Worm (Caenorhabditis elegans): ENCODE results near the gene clec-122.

clec-122 gene

DNA sequence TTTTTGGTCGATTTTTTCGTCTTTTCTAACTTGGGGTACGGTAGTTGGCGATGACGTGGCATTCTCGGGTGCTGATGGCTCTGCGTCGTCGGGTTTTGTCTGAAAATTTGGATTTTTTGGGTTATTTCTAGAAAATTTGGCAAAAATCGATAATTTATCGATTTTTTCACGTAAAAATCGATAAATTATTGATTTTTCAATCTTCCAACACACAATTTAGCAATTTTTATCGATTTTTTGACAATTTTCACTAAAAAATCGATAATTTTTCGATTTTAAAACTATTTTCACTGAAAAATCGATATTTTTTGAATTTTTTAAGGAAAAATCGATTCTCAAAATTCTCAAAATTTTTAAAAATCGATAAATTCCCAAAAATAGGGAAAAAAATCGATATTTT, 43.0 kb upstream of the clec-122 start:
- TF ChIP-seq zag-1 (tag; optimal IDR thresholded peaks at IDR 0.05) (no peak), blmp-1 (tag; optimal IDR thresholded peaks at IDR 0.05) (no peak), dsc-1 (tag; optimal IDR thresholded peaks at IDR 0.05) (no peak), irx-1 (tag; optimal IDR thresholded peaks at IDR 0.05) (no peak), lir-3 (tag; optimal IDR thresholded peaks at IDR 0.05; ENCODE audit: poor library complexity) (no peak), nhr-237 (tag; optimal IDR thresholded peaks at IDR 0.05) (no peak), elt-3 (tag; optimal IDR thresholded peaks at IDR 0.05) (no peak), ceh-88 (GFP tag; IDR thresholded peaks at IDR 0.05) (no peak), fos-1 (tag; optimal IDR thresholded peaks at IDR 0.05) (no peak)

ce11 chrII:3063366-3063765, 42.5 kb upstream of the clec-122 start:
- TF ChIP-seq grh-1 (GFP tag; IDR thresholded peaks at IDR 0.05) (no peak), fos-1 (tag; optimal IDR thresholded peaks at IDR 0.05) (no peak), lin-14 (GFP tag; optimal IDR thresholded peaks at IDR 0.05) (no peak), unc-30 (tag; optimal IDR thresholded peaks at IDR 0.05) (no peak), pag-3 (tag; optimal IDR thresholded peaks at IDR 0.05; ENCODE audit: borderline replicate concordance, insufficient read depth) (no peak), aly-2 (tag; optimal IDR thresholded peaks at IDR 0.05) (no peak), aha-1 (tag; optimal IDR thresholded peaks at IDR 0.05) (no peak), zag-1 (tag; optimal IDR thresholded peaks at IDR 0.05) (no peak)

DNA sequence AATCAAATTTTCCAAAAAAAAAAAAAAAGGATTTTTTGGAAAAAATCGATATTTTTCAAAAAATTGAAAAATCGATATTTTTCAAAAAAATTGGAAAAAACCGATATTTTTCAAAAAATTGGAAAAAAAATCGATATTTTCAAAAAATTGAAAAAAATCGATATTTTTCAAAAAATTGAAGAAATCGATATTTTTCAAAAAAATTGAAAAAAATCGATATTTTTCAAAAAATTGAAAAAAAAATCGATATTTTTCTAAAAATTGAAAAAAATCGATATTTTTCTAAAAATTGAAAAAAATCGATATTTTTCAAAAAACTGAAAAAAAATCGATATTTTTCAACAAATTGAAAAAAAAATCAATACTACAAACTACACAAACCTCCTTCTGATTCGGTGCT, 41.9 kb upstream of the clec-122 start:
- no peak for TF ChIP-seq sup-37 (GFP tag; optimal IDR thresholded peaks at IDR 0.05)
- TF ChIP-seq nhr-11 (tag; optimal IDR thresholded peaks at IDR 0.05), result no peak
- no peak for TF ChIP-seq nhr-85 (tag)
- no peak for TF ChIP-seq dsc-1 (tag; optimal IDR thresholded peaks at IDR 0.05)
- no peak for TF ChIP-seq mep-1 (tag; optimal IDR thresholded peaks at IDR 0.05)
- TF ChIP-seq nhr-77 (tag; optimal IDR thresholded peaks at IDR 0.05), result no peak
- TF ChIP-seq nhr-71 (tag; optimal IDR thresholded peaks at IDR 0.05), result no peak
- no peak for TF ChIP-seq aha-1 (tag; optimal IDR thresholded peaks at IDR 0.05)
- no peak for TF ChIP-seq snu-23 (GFP tag; optimal IDR thresholded peaks at IDR 0.05)
- no peak for TF ChIP-seq hpl-2 (GFP tag; optimal IDR thresholded peaks at IDR 0.05)
- no peak for TF ChIP-seq ztf-11 (tag; optimal IDR thresholded peaks at IDR 0.05)
- no peak for TF ChIP-seq nhr-12 (tag; optimal IDR thresholded peaks at IDR 0.05)
- no peak for TF ChIP-seq pag-3 (tag; optimal IDR thresholded peaks at IDR 0.05; ENCODE audit: borderline replicate concordance, insufficient read depth)
- TF ChIP-seq zag-1 (tag; optimal IDR thresholded peaks at IDR 0.05), result no peak

ce11 chrII:3064631-3065030, 41.2 kb upstream of the clec-122 start:
- TF ChIP-seq Y116A8C.19 (tag; optimal IDR thresholded peaks at IDR 0.05; ENCODE audit: borderline replicate concordance), result no peak
- TF ChIP-seq ztf-4 (tag; optimal IDR thresholded peaks at IDR 0.05), result no peak
- TF ChIP-seq egl-13 (tag; optimal IDR thresholded peaks at IDR 0.05), result no peak
- no peak for TF ChIP-seq ces-1 (GFP tag; optimal IDR thresholded peaks at IDR 0.05)
- TF ChIP-seq jun-1 (tag; optimal IDR thresholded peaks at IDR 0.05), result no peak
- TF ChIP-seq ceh-82 (tag; optimal IDR thresholded peaks at IDR 0.05), result no peak
- TF ChIP-seq ztf-11 (tag; optimal IDR thresholded peaks at IDR 0.05), result no peak
- no peak for TF ChIP-seq nhr-237 (tag; optimal IDR thresholded peaks at IDR 0.05)
- no peak for TF ChIP-seq elt-3 (tag; optimal IDR thresholded peaks at IDR 0.05)
- TF ChIP-seq dsc-1 (tag; optimal IDR thresholded peaks at IDR 0.05), result no peak
- TF ChIP-seq mab-9 (GFP tag; IDR thresholded peaks at IDR 0.05), result no peak
- no peak for TF ChIP-seq nhr-76 (tag; optimal IDR thresholded peaks at IDR 0.05)

DNA sequence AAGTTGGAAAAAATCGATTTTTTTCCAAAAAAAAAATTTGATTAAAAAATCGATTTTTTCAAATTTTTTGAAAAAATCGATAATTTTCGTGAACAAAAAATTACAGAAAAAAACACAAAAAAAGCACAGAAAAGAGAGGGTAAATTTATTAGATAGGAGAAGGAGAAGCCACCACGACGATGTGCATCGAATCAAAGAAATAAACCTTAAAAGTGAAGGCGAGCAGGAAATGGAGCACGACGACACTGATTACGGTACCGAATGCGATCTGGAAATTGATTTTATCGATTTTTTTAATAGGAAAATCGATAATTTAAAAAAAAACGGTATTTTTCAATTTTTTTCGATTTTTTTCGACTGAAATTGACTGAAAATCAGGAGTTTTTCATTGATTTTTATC, 40.8 kb upstream of the clec-122 start:
- TF ChIP-seq nhr-85 (tag) (peak; percentile 35), efl-1 (optimal IDR thresholded peaks at IDR 0.05) (no peak), efl-1 (GFP tag; optimal IDR thresholded peaks at IDR 0.05 in 1 of 2) (peak in 1 of 2 experiments; percentile 90), nhr-12 (tag; optimal IDR thresholded peaks at IDR 0.05) (no peak)

Measured in whole organism, L1 larva.